Worm (Caenorhabditis elegans): ENCODE measurements around the gene arrd-17.
A peak's percentile ranks its signal among the peaks of the same experiment; 100 is the strongest.

The arrd-17 gene

ce11 chrIII:13616793-13617192 is 13.8 kb downstream of the arrd-17 start, which contains the start of gene T12D8.9 (continued):
- TF ChIP-seq lin-15B (tag; optimal IDR thresholded peaks at IDR 0.05) (no peak), fkh-10 (GFP tag; optimal IDR thresholded peaks at IDR 0.05) (no peak), sptf-1 (tag; optimal IDR thresholded peaks at IDR 0.05) (no peak), nhr-20 (tag; optimal IDR thresholded peaks at IDR 0.05) (no peak), C16A3.4 (tag; optimal IDR thresholded peaks at IDR 0.05) (peak; percentile 15), unc-98 (GFP tag; IDR thresholded peaks at IDR 0.05) (no peak), aha-1 (tag; optimal IDR thresholded peaks at IDR 0.05) (no peak), egl-27 (tag; optimal IDR thresholded peaks at IDR 0.05) (no peak), C04F5.9 (tag; optimal IDR thresholded peaks at IDR 0.05) (no peak), nhr-28 (tag; optimal IDR thresholded peaks at IDR 0.05) (no peak), nhr-71 (tag; optimal IDR thresholded peaks at IDR 0.05) (peak; percentile 57), ets-5 (GFP tag; IDR thresholded peaks at IDR 0.05) (no peak), C34B4.2 (tag; optimal IDR thresholded peaks at IDR 0.05) (no peak), unc-30 (tag; optimal IDR thresholded peaks at IDR 0.05) (no peak), Y116A8C.19 (tag; optimal IDR thresholded peaks at IDR 0.05; ENCODE audit: borderline replicate concordance) (no peak), lin-14 (GFP tag; optimal IDR thresholded peaks at IDR 0.05) (peak; percentile 76), elt-2 (tag; optimal IDR thresholded peaks at IDR 0.05) (no peak), irx-1 (tag; optimal IDR thresholded peaks at IDR 0.05) (no peak), dsc-1 (tag; optimal IDR thresholded peaks at IDR 0.05) (peak; percentile 48), nhr-19 (GFP tag; conservative IDR thresholded peaks at IDR 0.05) (peak; percentile 24)

- TF ChIP-seq ets-5 (GFP tag; IDR thresholded peaks at IDR 0.05) (no peak), aha-1 (tag; optimal IDR thresholded peaks at IDR 0.05) (no peak), egl-13 (tag; optimal IDR thresholded peaks at IDR 0.05) (no peak), zip-4 (GFP tag; optimal IDR thresholded peaks at IDR 0.05) (no peak)
Measured at ce11 chrIII:13615530-13615929, 15.1 kb downstream of the arrd-17 start.

DNA sequence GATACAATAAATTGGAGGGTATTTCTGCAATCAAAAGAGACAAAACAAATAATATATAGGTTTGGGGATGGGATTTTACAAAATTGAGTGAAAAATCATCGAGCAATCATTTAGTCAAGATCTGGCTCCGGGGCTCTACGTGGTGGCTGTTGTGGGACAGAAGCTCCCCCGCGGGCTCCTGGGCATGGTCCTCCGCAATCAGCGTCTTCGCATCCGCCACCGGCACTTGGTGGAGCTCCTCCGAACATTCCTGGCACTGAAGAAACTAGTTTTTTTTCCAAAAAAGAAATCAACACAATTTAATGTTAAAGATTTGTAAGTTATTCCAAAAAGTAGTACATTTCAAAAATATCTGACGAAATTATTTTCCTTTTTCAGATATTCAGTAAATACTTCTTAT is 15.9 kb downstream of the arrd-17 start:
- TF ChIP-seq nhr-19 (GFP tag; conservative IDR thresholded peaks at IDR 0.05) (no peak), pag-3 (tag; optimal IDR thresholded peaks at IDR 0.05; ENCODE audit: borderline replicate concordance, insufficient read depth) (no peak), nhr-85 (tag) (no peak), pax-3 (tag; optimal IDR thresholded peaks at IDR 0.05) (no peak), tlp-1 (tag; optimal IDR thresholded peaks at IDR 0.05) (no peak), unc-86 (tag; optimal IDR thresholded peaks at IDR 0.05) (no peak), nhr-71 (tag; optimal IDR thresholded peaks at IDR 0.05) (no peak), ceh-90 (tag; optimal IDR thresholded peaks at IDR 0.05) (no peak), zip-4 (GFP tag; optimal IDR thresholded peaks at IDR 0.05) (no peak), irx-1 (tag; optimal IDR thresholded peaks at IDR 0.05) (no peak), nhr-90 (tag; optimal IDR thresholded peaks at IDR 0.05; ENCODE audit: poor library complexity) (no peak), ceh-88 (GFP tag; IDR thresholded peaks at IDR 0.05) (no peak), Y116A8C.19 (tag; optimal IDR thresholded peaks at IDR 0.05; ENCODE audit: borderline replicate concordance) (no peak), C04F5.9 (tag; optimal IDR thresholded peaks at IDR 0.05) (no peak), snu-23 (GFP tag; optimal IDR thresholded peaks at IDR 0.05) (no peak)

ce11 chrIII:13614206-13614605 is 16.4 kb downstream of the arrd-17 start:
- no peak for TF ChIP-seq aha-1 (tag; optimal IDR thresholded peaks at IDR 0.05)

DNA sequence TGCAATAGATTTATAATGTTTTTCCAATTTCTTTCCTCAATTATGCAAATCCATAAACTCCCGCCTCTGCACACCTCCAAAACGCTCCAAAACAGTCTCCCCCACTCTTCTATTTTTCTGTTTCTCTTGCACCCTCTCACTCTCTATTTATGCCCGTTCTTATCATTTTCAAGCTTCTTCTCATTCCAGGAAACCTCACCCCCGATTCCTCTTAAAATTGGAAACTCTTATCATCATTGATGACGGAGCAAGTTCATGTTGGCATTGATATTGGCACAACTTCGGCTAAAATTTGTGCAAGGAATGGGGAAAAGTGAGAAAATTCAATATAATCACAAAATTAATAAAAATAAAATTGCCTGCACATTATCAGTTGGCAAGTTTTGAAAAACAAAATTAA is 22.8 kb downstream of the arrd-17 start, which contains the start of gene shpk-1:
TSS of gene shpk-1 (plus strand) at position 188 of the 400 bp plus-strand sequence.
- no peak for TF ChIP-seq mdl-1 (tag; optimal IDR thresholded peaks at IDR 0.05)
- TF ChIP-seq lin-13 (GFP tag; optimal IDR thresholded peaks at IDR 0.05) = no peak
- TF ChIP-seq ztf-11 (tag; optimal IDR thresholded peaks at IDR 0.05) = no peak
- no peak for TF ChIP-seq swsn-7 (tag; optimal IDR thresholded peaks at IDR 0.05)
- TF ChIP-seq nhr-47 (tag; optimal IDR thresholded peaks at IDR 0.05) = no peak
- peak; percentile 10 for TF ChIP-seq nhr-71 (tag; optimal IDR thresholded peaks at IDR 0.05)
- TF ChIP-seq ama-1 (optimal IDR thresholded peaks at IDR 0.05) = no peak
- peak; percentile 89 for TF ChIP-seq elt-2 (tag; optimal IDR thresholded peaks at IDR 0.05)
- no peak for TF ChIP-seq hpl-2 (GFP tag; optimal IDR thresholded peaks at IDR 0.05)
- TF ChIP-seq nhr-84 (tag; optimal IDR thresholded peaks at IDR 0.05) = no peak
- no peak for TF ChIP-seq alr-1 (tag; optimal IDR thresholded peaks at IDR 0.05; ENCODE audit: borderline replicate concordance)
- peak; percentile 12 for TF ChIP-seq nhr-20 (tag; optimal IDR thresholded peaks at IDR 0.05)
- TF ChIP-seq unc-86 (tag; optimal IDR thresholded peaks at IDR 0.05) = no peak
- TF ChIP-seq nhr-77 (tag; optimal IDR thresholded peaks at IDR 0.05) = no peak
- no peak for TF ChIP-seq aly-2 (tag; optimal IDR thresholded peaks at IDR 0.05)
- no peak for TF ChIP-seq mep-1 (tag; optimal IDR thresholded peaks at IDR 0.05)
- TF ChIP-seq lin-35 (GFP tag; optimal IDR thresholded peaks at IDR 0.05) = peak in 1 of 2 experiments; percentile 26
- TF ChIP-seq ceh-88 (GFP tag; IDR thresholded peaks at IDR 0.05) = no peak
- no peak for TF ChIP-seq ztf-4 (tag; optimal IDR thresholded peaks at IDR 0.05)
- TF ChIP-seq pax-3 (tag; optimal IDR thresholded peaks at IDR 0.05) = no peak
- TF ChIP-seq snu-23 (GFP tag; optimal IDR thresholded peaks at IDR 0.05) = no peak
- TF ChIP-seq mef-2 (tag; optimal IDR thresholded peaks at IDR 0.05) = no peak
